Worm (Caenorhabditis elegans) whole organism, L4 larva: ENCODE results near the gene usp-33.

Experiments
- F49E8.2 ChIP-seq: sonication (generic microtip); optimal IDR thresholded peaks from 2 replicates; lab custom pipeline; 2016; ENCODE audit warnings: missing compliant biosample characterization, mild to moderate bottlenecking, missing genetic modification characterization, borderline replicate concordance
- T26A8.4 ChIP-seq: fragments of 200-800 bp; sonication (Bioruptor generic); IDR thresholded peaks from 2 replicates; pipeline ENCODE4 v1.3.6; 2022; ENCODE audit warnings: missing genetic modification characterization, missing compliant biosample characterization
- Y105C5A.15 ChIP-seq: fragments of 200-800 bp; sonication (Bioruptor generic); IDR thresholded peaks from 2 replicates; pipeline ENCODE4 v1.3.6; 2022; ENCODE audit warnings: missing genetic modification characterization, missing compliant biosample characterization
- aha-1 ChIP-seq: fragments of 150-350 bp; peaks from one replicate; lab custom pipeline; 2014; ENCODE audit warnings: missing biosample characterization, missing genetic modification characterization
- arid-1 ChIP-seq: fragments of 200-800 bp; sonication (Bioruptor generic); conservative IDR thresholded peaks from 2 replicates; pipeline ENCODE4 v1.3.6; 2022; ENCODE audit warnings: missing genetic modification reagents, missing genetic modification characterization, missing compliant biosample characterization
- attf-4 ChIP-seq: sonication (generic microtip); optimal IDR thresholded peaks from 3 replicates; lab custom pipeline; 2017; ENCODE audit warnings: missing biosample characterization, missing genetic modification characterization
- ceh-20 ChIP-seq: fragments of 200-800 bp; sonication (Bioruptor generic); IDR thresholded peaks from 2 replicates; pipeline ENCODE4 v1.3.6; 2022; ENCODE audit warnings: missing genetic modification reagents, missing genetic modification characterization, missing compliant biosample characterization
- ceh-28 ChIP-seq: fragments of 150-350 bp; optimal IDR thresholded peaks from 2 replicates; lab custom pipeline; 2014; ENCODE audit warnings: missing biosample characterization, missing genetic modification reagents, missing genetic modification characterization
- daf-16 ChIP-seq, 3 experiments: sonication (generic microtip); optimal IDR thresholded peaks; 2 replicates each; lab custom pipeline; 2016 to 2017; ENCODE audit warnings: missing genetic modification characterization in 3 of 3, missing genetic modification reagents in 3 of 3, mild to moderate bottlenecking in 2 of 3, missing compliant biosample characterization in 2 of 3, missing biosample characterization in 1 of 3, moderate library complexity in 1 of 3
- dpl-1 ChIP-seq: fragments of 150-350 bp; optimal IDR thresholded peaks from 2 replicates; lab custom pipeline; 2014; ENCODE audit warnings: missing biosample characterization, missing genetic modification reagents, missing genetic modification characterization
- duxl-1 ChIP-seq: sonication (generic microtip); optimal IDR thresholded peaks from 2 replicates; lab custom pipeline; 2016; ENCODE audit warnings: mild to moderate bottlenecking, missing genetic modification characterization, moderate library complexity, missing compliant biosample characterization; ENCODE audit not compliant: poor library complexity
- fkh-10 ChIP-seq: fragments of 150-350 bp; optimal IDR thresholded peaks from 2 replicates; lab custom pipeline; 2014; ENCODE audit warnings: missing biosample characterization, missing genetic modification reagents, missing genetic modification characterization
- gei-8 ChIP-seq: fragments of 200-800 bp; sonication (Bioruptor generic); optimal IDR thresholded peaks from 2 replicates; lab custom pipeline; 2018; ENCODE audit warnings: mild to moderate bottlenecking, missing genetic modification characterization, missing compliant biosample characterization
- hif-1 ChIP-seq, 2 experiments: sonication (generic microtip); optimal IDR thresholded peaks; 2 replicates each; lab custom pipeline; 2016 to 2017; ENCODE audit warnings: missing compliant biosample characterization in 2 of 2, missing genetic modification characterization in 2 of 2, missing genetic modification reagents in 2 of 2, missing genotype in 2 of 2, mild to moderate bottlenecking in 1 of 2
- hlh-30 ChIP-seq: sonication (generic microtip); optimal IDR thresholded peaks from 2 replicates; lab custom pipeline; 2017; ENCODE audit warnings: antibody characterized with exemption, mild to moderate bottlenecking, missing genetic modification characterization, missing compliant biosample characterization; ENCODE audit not compliant: insufficient read depth
- lin-29 ChIP-seq: fragments of 200-800 bp; sonication (Bioruptor generic); IDR thresholded peaks from 2 replicates; pipeline ENCODE4 v1.3.6; 2022; ENCODE audit warnings: missing genetic modification reagents, missing genetic modification characterization, missing compliant biosample characterization
- lin-39 ChIP-seq: fragments of 150-350 bp; optimal IDR thresholded peaks from 2 replicates; lab custom pipeline; 2014; ENCODE audit warnings: missing biosample characterization, missing genetic modification reagents, missing genetic modification characterization
- lsy-2 ChIP-seq, 2 experiments: fragments of 150-350 bp in 1 of 2; sonication (generic microtip) in 1 of 2; optimal IDR thresholded peaks; 2 replicates each; lab custom pipeline; 2014 to 2017; ENCODE audit warnings: missing biosample characterization in 2 of 2, missing genetic modification characterization in 2 of 2
- mdl-1 ChIP-seq, 2 experiments: fragments of 150-350 bp in 1 of 2; sonication (generic microtip) in 1 of 2; optimal IDR thresholded peaks; 2 replicates each; lab custom pipeline; 2014 to 2017; ENCODE audit warnings: missing biosample characterization in 2 of 2, missing genetic modification characterization in 2 of 2
- mes-2 ChIP-seq: sonication (generic microtip); optimal IDR thresholded peaks from 2 replicates; lab custom pipeline; 2016; ENCODE audit warnings: missing genotype, mild to moderate bottlenecking, missing genetic modification characterization, missing compliant biosample characterization; ENCODE audit not compliant: poor library complexity, severe bottlenecking
- mxl-2 ChIP-seq: fragments of 200-800 bp; sonication (Bioruptor generic); conservative IDR thresholded peaks from 2 replicates; pipeline ENCODE4 v1.3.6; 2022; ENCODE audit warnings: missing genetic modification reagents, missing genetic modification characterization, missing compliant biosample characterization
- mxl-3 ChIP-seq: fragments of 200-800 bp; sonication (Bioruptor generic); optimal IDR thresholded peaks from 2 replicates; lab custom pipeline; 2018; ENCODE audit warnings: mild to moderate bottlenecking, missing genetic modification characterization, missing compliant biosample characterization
- nhr-11 ChIP-seq: fragments of 150-350 bp; optimal IDR thresholded peaks from 2 replicates; lab custom pipeline; 2014; ENCODE audit warnings: missing biosample characterization, missing genetic modification characterization
- nhr-111 ChIP-seq: fragments of 200-800 bp; sonication (Bioruptor generic); optimal IDR thresholded peaks from 2 replicates; lab custom pipeline; 2018; ENCODE audit warnings: mild to moderate bottlenecking, missing genetic modification characterization, missing compliant biosample characterization
- nhr-25 ChIP-seq: sonication (generic microtip); optimal IDR thresholded peaks from 2 replicates; lab custom pipeline; 2017; ENCODE audit warnings: missing genetic modification characterization, mild to moderate bottlenecking, missing compliant biosample characterization, antibody characterized with exemption, moderate library complexity, borderline replicate concordance; ENCODE audit not compliant: insufficient read depth
- nhr-28 ChIP-seq: fragments of 150-350 bp; optimal IDR thresholded peaks from 2 replicates; lab custom pipeline; 2014; ENCODE audit warnings: missing biosample characterization, missing genetic modification characterization
- nhr-6 ChIP-seq: fragments of 150-350 bp; optimal IDR thresholded peaks from 2 replicates; lab custom pipeline; 2014; ENCODE audit warnings: missing biosample characterization, missing genetic modification characterization
- pha-4 ChIP-seq, 2 experiments: fragments of 150-350 bp in 1 of 2; fragments of 200-800 bp in 1 of 2; sonication (Bioruptor generic) in 1 of 2; IDR thresholded peaks in 1 of 2; optimal IDR thresholded peaks in 1 of 2; 2 replicates each; pipeline versions ENCODE4 v1.3.6 to Lab custom; 2014 to 2022; ENCODE audit warnings: missing genetic modification characterization in 2 of 2, missing genetic modification reagents in 2 of 2, missing biosample characterization in 1 of 2, missing compliant biosample characterization in 1 of 2
- php-3 ChIP-seq: fragments of 200-800 bp; sonication (Bioruptor generic); IDR thresholded peaks from 2 replicates; pipeline ENCODE4 v1.3.6; 2022; ENCODE audit warnings: missing genetic modification reagents, missing genetic modification characterization, missing compliant biosample characterization
- saeg-2 ChIP-seq: fragments of 200-800 bp; sonication (Bioruptor generic); IDR thresholded peaks from 2 replicates; pipeline ENCODE4 v1.3.6; 2022; ENCODE audit warnings: missing genetic modification reagents, missing genetic modification characterization, missing compliant biosample characterization
- set-16 ChIP-seq: fragments of 200-800 bp; sonication (Bioruptor generic); IDR thresholded peaks from 2 replicates; pipeline ENCODE4 v1.3.6; 2022; ENCODE audit warnings: missing genetic modification reagents, missing genetic modification characterization, missing compliant biosample characterization
- skn-1 ChIP-seq: fragments of 150-350 bp; optimal IDR thresholded peaks from 2 replicates; lab custom pipeline; 2014; ENCODE audit warnings: missing biosample characterization, missing genetic modification characterization
- snpc-1.2 ChIP-seq: fragments of 200-800 bp; sonication (Bioruptor generic); IDR thresholded peaks from 2 replicates; pipeline ENCODE4 v1.3.6; 2022; ENCODE audit warnings: missing genetic modification reagents, missing genetic modification characterization, missing compliant biosample characterization
- tag-97 ChIP-seq: fragments of 200-800 bp; sonication (Bioruptor generic); IDR thresholded peaks from 2 replicates; pipeline ENCODE4 v1.3.6; 2022; ENCODE audit warnings: missing genetic modification characterization, missing compliant biosample characterization
- unc-39 ChIP-seq: sonication (generic microtip); optimal IDR thresholded peaks from 2 replicates; lab custom pipeline; 2017; ENCODE audit warnings: missing biosample characterization, missing genetic modification characterization
- unc-62 ChIP-seq, 3 experiments: fragments of 150-350 bp in 1 of 3; sonication (generic microtip); optimal IDR thresholded peaks in 2 of 3; peaks in 1 of 3; 1 replicate in 1 of 3; 2 replicates in 2 of 3; lab custom pipeline; 2014 to 2017; ENCODE audit warnings: missing biosample characterization in 3 of 3, missing genetic modification characterization in 3 of 3, missing genetic modification reagents in 3 of 3, missing genotype in 1 of 3
- zip-2 ChIP-seq: fragments of 150-350 bp; optimal IDR thresholded peaks from 2 replicates; lab custom pipeline; 2014; ENCODE audit warnings: missing biosample characterization, missing genetic modification characterization
- ztf-7 ChIP-seq: fragments of 150-350 bp; optimal IDR thresholded peaks from 2 replicates; lab custom pipeline; 2014; ENCODE audit warnings: missing biosample characterization, missing genetic modification characterization

The usp-33 gene

DNA sequence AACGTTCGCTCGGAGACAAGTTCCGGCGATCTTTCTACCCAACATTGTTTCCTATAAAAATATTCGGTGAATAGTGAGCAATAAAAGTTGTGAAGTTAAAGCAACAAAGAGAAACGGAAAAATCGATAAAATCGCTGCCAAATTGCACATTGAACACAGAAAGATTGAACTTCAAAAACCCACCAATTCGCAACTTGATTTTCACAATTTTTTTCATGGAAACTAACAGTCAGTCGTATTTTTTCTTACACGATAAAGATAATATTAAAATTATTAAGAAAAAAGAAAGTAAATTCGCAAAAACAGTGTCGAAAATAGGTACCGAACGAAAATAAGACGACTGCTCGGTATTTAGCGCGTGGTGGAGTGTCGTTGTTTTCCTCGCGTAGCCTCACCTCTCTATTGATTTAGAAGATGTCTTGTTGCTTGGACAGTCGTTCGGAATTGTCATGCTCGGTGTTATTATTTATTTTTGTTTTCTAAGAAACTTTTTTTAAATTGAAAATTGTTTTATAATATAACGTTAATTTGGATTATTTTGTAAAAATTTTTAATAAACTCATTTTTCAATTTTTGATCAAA is 730 bp upstream of the usp-33 start, which contains the start of gene gas-1:
gas-1 (minus strand) TSS at position 51 of the 582 bp plus-strand sequence.
- TF ChIP-seq unc-62 (GFP tag; optimal IDR thresholded peaks at IDR 0.05 in 1 of 2; lab: Kevin White, UChicago) (no peak), unc-62 (tag; optimal IDR thresholded peaks at IDR 0.05; lab: Kevin White, UChicago) (no peak), arid-1 (GFP tag; lab: Robert Waterston, UW) (no peak), hlh-30 (tag; lab: Kevin White, UChicago) (peak; percentile 39), nhr-6 (no peak), ceh-28 (tag; lab: Kevin White, UChicago) (no peak), mxl-2 (GFP tag; lab: Robert Waterston, UW) (no peak), unc-39 (tag; lab: Kevin White, UChicago) (no peak), daf-16 (GFP tag; optimal IDR thresholded peaks at IDR 0.05; lab: Kevin White, UChicago) (no peak), daf-16 (tag; optimal IDR thresholded peaks at IDR 0.05; lab: Kevin White, UChicago) (peak; percentile 55), gei-8 (GFP tag; lab: Kevin White, UChicago) (no peak), mes-2 (tag; lab: Kevin White, UChicago) (peak; percentile 49), nhr-11 (tag; lab: Kevin White, UChicago) (no peak), aha-1 (tag; lab: Kevin White, UChicago) (peak; percentile 28), nhr-28 (tag; lab: Kevin White, UChicago) (no peak)

DNA sequence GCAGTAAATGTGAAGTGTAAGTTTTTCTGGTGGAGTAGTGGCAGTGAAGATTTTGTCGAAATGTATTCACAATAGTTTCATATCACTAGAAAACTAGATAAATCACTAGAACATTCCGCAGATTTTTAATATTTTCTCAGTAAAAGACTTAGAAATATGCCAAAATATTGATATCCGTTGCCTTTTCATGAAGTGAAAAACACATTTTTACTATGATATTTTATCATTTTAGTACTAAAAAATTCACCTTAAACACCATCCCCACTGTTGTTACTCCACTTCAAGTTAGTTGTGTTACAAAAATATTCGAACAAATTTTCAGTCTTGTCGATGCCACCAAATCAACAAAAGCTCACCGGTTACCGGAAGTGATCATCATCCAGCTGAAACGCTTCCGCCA is 2.2 kb downstream of the usp-33 start:
- peak; percentile 80 for TF ChIP-seq aha-1 (tag; lab: Kevin White, UChicago)
- peak in 1 of 2 experiments; percentile 62 for TF ChIP-seq unc-62 (GFP tag; optimal IDR thresholded peaks at IDR 0.05 in 1 of 2; lab: Kevin White, UChicago)
- TF ChIP-seq unc-62 (tag; optimal IDR thresholded peaks at IDR 0.05; lab: Kevin White, UChicago): no peak
- TF ChIP-seq F49E8.2 (tag; lab: Kevin White, UChicago): no peak

DNA sequence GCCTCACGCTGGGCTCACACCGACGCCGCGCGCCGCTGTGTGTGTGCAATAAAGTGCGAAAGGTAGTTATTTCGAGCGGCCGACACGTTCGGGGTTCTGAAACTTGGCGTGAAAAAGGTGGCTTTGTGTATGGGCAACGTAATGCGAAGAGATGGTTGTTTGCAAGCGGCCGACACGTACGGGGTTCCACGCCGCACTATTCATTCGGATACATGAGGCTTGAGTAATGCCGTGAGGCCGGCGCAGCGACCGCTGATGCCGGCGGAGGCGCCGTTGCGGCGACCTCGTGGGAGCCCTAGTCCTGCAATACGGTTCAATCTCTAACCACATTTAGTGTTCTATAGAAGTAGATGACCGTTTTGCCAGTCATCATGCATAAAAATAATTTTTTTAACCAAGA is 2.9 kb downstream of the usp-33 start:
- TF ChIP-seq ztf-7 (tag; lab: Kevin White, UChicago) (no peak), mxl-3 (GFP tag; lab: Kevin White, UChicago) (no peak), fkh-10 (no peak), dpl-1 (GFP tag; lab: Kevin White, UChicago) (no peak), php-3 (no peak), attf-4 (tag; lab: Kevin White, UChicago) (no peak), nhr-25 (tag; lab: Kevin White, UChicago) (no peak), pha-4 (GFP tag; IDR thresholded peaks at IDR 0.05; lab: Robert Waterston, UW) (no peak), pha-4 (tag; optimal IDR thresholded peaks at IDR 0.05; lab: Kevin White, UChicago) (no peak), lin-29 (GFP tag; lab: Robert Waterston, UW) (no peak), zip-2 (tag; lab: Kevin White, UChicago) (no peak), skn-1 (tag; lab: Kevin White, UChicago) (no peak), hif-1 (tag; optimal IDR thresholded peaks at IDR 0.05; lab: Kevin White, UChicago) (no peak), tag-97 (GFP tag; lab: Robert Waterston, UW) (no peak), set-16 (GFP tag; lab: Robert Waterston, UW) (peak; percentile 70), lsy-2 (tag; optimal IDR thresholded peaks at IDR 0.05; lab: Kevin White, UChicago) (no peak), saeg-2 (GFP tag; lab: Robert Waterston, UW) (no peak), snpc-1.2 (GFP tag; lab: Robert Waterston, UW) (no peak), aha-1 (tag; lab: Kevin White, UChicago) (peak; percentile 11)

DNA sequence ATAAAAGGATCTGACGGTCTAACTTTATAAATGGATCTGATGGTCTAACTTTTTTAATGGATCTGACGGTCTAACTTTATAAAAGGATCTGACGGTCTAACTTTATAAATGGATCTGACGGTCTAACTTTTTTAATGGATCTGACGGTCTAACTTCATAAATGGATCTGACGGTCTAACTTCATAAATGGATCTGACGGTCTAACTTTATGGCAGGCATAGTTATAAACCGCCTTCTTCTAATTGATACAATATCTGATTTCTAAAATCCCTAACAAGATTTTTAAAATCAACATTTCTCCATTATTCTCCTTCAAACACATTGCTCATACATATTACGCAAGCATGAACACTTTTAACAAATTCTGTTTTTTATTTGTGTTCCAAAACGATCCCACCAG is 5.9 kb downstream of the usp-33 start, which contains the start of gene K09A9.8:
K09A9.8 (minus strand) TSS at position 101 of the 400 bp plus-strand sequence.
- TF ChIP-seq Y105C5A.15: no peak
- no peak for TF ChIP-seq duxl-1 (tag; lab: Kevin White, UChicago)
- no peak for TF ChIP-seq nhr-6
- TF ChIP-seq ceh-20 (GFP tag; lab: Robert Waterston, UW): no peak
- no peak for TF ChIP-seq nhr-111
- no peak for TF ChIP-seq attf-4 (tag; lab: Kevin White, UChicago)
- TF ChIP-seq mdl-1 (tag; optimal IDR thresholded peaks at IDR 0.05; lab: Kevin White, UChicago): no peak
- TF ChIP-seq lin-39: no peak
- TF ChIP-seq T26A8.4 (GFP tag; lab: Robert Waterston, UW): no peak
